Worm (Caenorhabditis elegans) whole organism, mixed stage, embryonic: ENCODE data around the gene egl-13.

Experiments
- M03D4.4 ChIP-seq: sonication (generic microtip); optimal IDR thresholded peaks from 2 replicates; lab custom pipeline; 2017; ENCODE audit warnings: mild to moderate bottlenecking, missing genetic modification characterization, missing compliant biosample characterization
- bed-3 ChIP-seq: fragments of 200-800 bp; sonication (Bioruptor generic); optimal IDR thresholded peaks from 3 replicates; lab custom pipeline; 2018; ENCODE audit warnings: mild to moderate bottlenecking, missing genetic modification characterization, moderate library complexity, missing compliant biosample characterization
- ceh-39 ChIP-seq: fragments of 150-350 bp; optimal IDR thresholded peaks from 2 replicates; lab custom pipeline; 2014; ENCODE audit warnings: missing biosample characterization, missing genetic modification characterization
- ceh-43 ChIP-seq: fragments of 200-800 bp; sonication (Bioruptor generic); optimal IDR thresholded peaks from 2 replicates; lab custom pipeline; 2018; ENCODE audit warnings: mild to moderate bottlenecking, missing genetic modification characterization, moderate library complexity, missing compliant biosample characterization
- ceh-83 ChIP-seq: fragments of 200-800 bp; sonication (Bioruptor generic); optimal IDR thresholded peaks from 2 replicates; lab custom pipeline; 2018; ENCODE audit warnings: mild to moderate bottlenecking, missing genetic modification characterization, missing compliant biosample characterization
- ces-1 ChIP-seq: fragments of 150-350 bp; optimal IDR thresholded peaks from 2 replicates; lab custom pipeline; 2014; ENCODE audit warnings: missing biosample characterization, missing genetic modification reagents, missing genetic modification characterization
- cnd-1 ChIP-seq: fragments of 200-800 bp; sonication (Bioruptor generic); optimal IDR thresholded peaks from 2 replicates; lab custom pipeline; 2018; ENCODE audit warnings: mild to moderate bottlenecking, missing genetic modification characterization, missing compliant biosample characterization
- elt-1 ChIP-seq: sonication (generic microtip); optimal IDR thresholded peaks from 2 replicates; lab custom pipeline; 2017; ENCODE audit warnings: missing genetic modification characterization, mild to moderate bottlenecking, missing compliant biosample characterization, antibody characterized with exemption, moderate library complexity, borderline replicate concordance; ENCODE audit not compliant: insufficient read depth
- elt-3 ChIP-seq: fragments of 150-350 bp; optimal IDR thresholded peaks from 2 replicates; lab custom pipeline; 2014; ENCODE audit warnings: missing biosample characterization, missing genetic modification characterization
- ham-2 ChIP-seq: fragments of 200-800 bp; sonication (Bioruptor generic); optimal IDR thresholded peaks from 2 replicates; lab custom pipeline; 2018; ENCODE audit warnings: mild to moderate bottlenecking, missing genetic modification characterization, missing compliant biosample characterization
- hlh-1 ChIP-seq: fragments of 150-350 bp; optimal IDR thresholded peaks from 2 replicates; lab custom pipeline; 2014; ENCODE audit warnings: missing biosample characterization, missing genetic modification reagents, missing genetic modification characterization
- lin-13 ChIP-seq: fragments of 150-350 bp; optimal IDR thresholded peaks from 2 replicates; lab custom pipeline; 2014; ENCODE audit warnings: missing biosample characterization, missing genetic modification characterization
- lin-32 ChIP-seq: fragments of 200-800 bp; sonication (Bioruptor generic); optimal IDR thresholded peaks from 2 replicates; lab custom pipeline; 2018; ENCODE audit warnings: mild to moderate bottlenecking, missing genetic modification characterization, missing compliant biosample characterization
- lsy-2 ChIP-seq: fragments of 150-350 bp; optimal IDR thresholded peaks from 2 replicates; lab custom pipeline; 2014; ENCODE audit warnings: missing biosample characterization, missing genetic modification characterization
- mab-5 ChIP-seq: fragments of 150-350 bp; optimal IDR thresholded peaks from 2 replicates; lab custom pipeline; 2014; ENCODE audit warnings: missing biosample characterization, missing genetic modification characterization
- mep-1 ChIP-seq: fragments of 150-350 bp; optimal IDR thresholded peaks from 2 replicates; lab custom pipeline; 2017; ENCODE audit warnings: missing biosample characterization, missing genetic modification reagents, missing genetic modification characterization, inconsistent platforms
- mls-2 ChIP-seq: sonication (generic microtip); optimal IDR thresholded peaks from 2 replicates; lab custom pipeline; 2016; ENCODE audit warnings: mild to moderate bottlenecking, missing genetic modification characterization, moderate library complexity, missing compliant biosample characterization
- nhr-12 ChIP-seq: fragments of 150-350 bp; optimal IDR thresholded peaks from 2 replicates; lab custom pipeline; 2014; ENCODE audit warnings: missing biosample characterization, missing genetic modification characterization
- nhr-2 ChIP-seq: fragments of 150-350 bp; optimal IDR thresholded peaks from 2 replicates; lab custom pipeline; 2014; ENCODE audit warnings: missing biosample characterization, missing genetic modification characterization
- nhr-237 ChIP-seq: fragments of 150-350 bp; optimal IDR thresholded peaks from 2 replicates; lab custom pipeline; 2014; ENCODE audit warnings: missing biosample characterization, missing genetic modification characterization
- nhr-28 ChIP-seq: fragments of 150-350 bp; optimal IDR thresholded peaks from 2 replicates; lab custom pipeline; 2014; ENCODE audit warnings: missing biosample characterization, missing genetic modification characterization
- nhr-76 ChIP-seq: sonication (generic microtip); optimal IDR thresholded peaks from 2 replicates; lab custom pipeline; 2017; ENCODE audit warnings: missing biosample characterization, missing genetic modification characterization
- pha-4 ChIP-seq: fragments of 150-350 bp; optimal IDR thresholded peaks from 2 replicates; lab custom pipeline; 2018; ENCODE audit warnings: missing biosample characterization, missing genetic modification reagents, missing genetic modification characterization
- sem-2 ChIP-seq: fragments of 200-800 bp; sonication (Bioruptor generic); optimal IDR thresholded peaks from 2 replicates; lab custom pipeline; 2018; ENCODE audit warnings: mild to moderate bottlenecking, missing genetic modification characterization, missing compliant biosample characterization
- sptf-1 ChIP-seq: sonication (generic microtip); optimal IDR thresholded peaks from 2 replicates; lab custom pipeline; 2017; ENCODE audit warnings: mild to moderate bottlenecking, missing genetic modification characterization, moderate library complexity, missing compliant biosample characterization
- tbx-8 ChIP-seq: fragments of 200-800 bp; sonication (Bioruptor generic); optimal IDR thresholded peaks from 2 replicates; lab custom pipeline; 2018; ENCODE audit warnings: mild to moderate bottlenecking, missing genetic modification characterization, moderate library complexity, missing compliant biosample characterization
- unc-39 ChIP-seq: fragments of 150-350 bp; optimal IDR thresholded peaks from 2 replicates; lab custom pipeline; 2014; ENCODE audit warnings: missing biosample characterization, missing genetic modification characterization
- zip-8 ChIP-seq: fragments of 150-350 bp; optimal IDR thresholded peaks from 2 replicates; lab custom pipeline; 2014; ENCODE audit warnings: missing biosample characterization, missing genetic modification characterization
- ztf-11 ChIP-seq: fragments of 150-350 bp; optimal IDR thresholded peaks from 2 replicates; lab custom pipeline; 2014; ENCODE audit warnings: missing biosample characterization, missing genetic modification characterization

Gene egl-13

ce11 chrX:5639562-5639961 lies 24.1 kb upstream of the egl-13 start:
- TF ChIP-seq cnd-1 (tag; lab: Kevin White, UChicago) (no peak), nhr-12 (no peak), mab-5 (tag; lab: Kevin White, UChicago) (no peak), nhr-28 (tag; lab: Kevin White, UChicago) (no peak)

ce11 chrX:5641315-5641714 lies 22.3 kb upstream of the egl-13 start, which contains the start of gene T22B7.4:
T22B7.4 (minus strand) TSS chrX:5641415.
- TF ChIP-seq zip-8, result no peak
- TF ChIP-seq nhr-2 (tag; lab: Kevin White, UChicago), result peak; percentile 32
- TF ChIP-seq, all 35 proteins: peak for 1

- TF ChIP-seq lsy-2 (no peak), ceh-83 (GFP tag; lab: Kevin White, UChicago) (no peak), mep-1 (no peak), unc-39 (tag; lab: Kevin White, UChicago) (no peak), tbx-8 (no peak), ces-1 (GFP tag; lab: Kevin White, UChicago) (no peak), nhr-28 (tag; lab: Kevin White, UChicago) (no peak), mab-5 (tag; lab: Kevin White, UChicago) (no peak), M03D4.4 (tag; lab: Kevin White, UChicago) (no peak), hlh-1 (tag; lab: Kevin White, UChicago) (no peak), nhr-12 (no peak), sem-2 (no peak), mls-2 (tag; lab: Kevin White, UChicago) (no peak), nhr-237 (tag; lab: Kevin White, UChicago) (no peak), elt-3 (tag; lab: Kevin White, UChicago) (no peak), nhr-2 (tag; lab: Kevin White, UChicago) (no peak), lin-13 (tag; lab: Kevin White, UChicago) (no peak), pha-4 (tag; lab: Kevin White, UChicago) (no peak)
These were observed 19.5 kb upstream of the egl-13 start for ce11 chrX:5644112-5644511.

ce11 chrX:5645606-5646005 lies 18.0 kb upstream of the egl-13 start:
- TF ChIP-seq elt-3 (tag; lab: Kevin White, UChicago) (peak; percentile 24), lsy-2 (no peak), nhr-28 (tag; lab: Kevin White, UChicago) (no peak), ztf-11 (no peak), elt-1 (peak; percentile 86)

- no peak for TF ChIP-seq sem-2
- TF ChIP-seq cnd-1 (tag; lab: Kevin White, UChicago), result no peak
- TF ChIP-seq unc-39 (tag; lab: Kevin White, UChicago), result no peak
- no peak for TF ChIP-seq nhr-2 (tag; lab: Kevin White, UChicago)
- no peak for TF ChIP-seq elt-3 (tag; lab: Kevin White, UChicago)
- no peak for TF ChIP-seq lin-32 (GFP tag; lab: Kevin White, UChicago)
- no peak for TF ChIP-seq ceh-43 (GFP tag; lab: Kevin White, UChicago)
- no peak for TF ChIP-seq ces-1 (GFP tag; lab: Kevin White, UChicago)
- no peak for TF ChIP-seq lsy-2
- no peak for TF ChIP-seq ceh-39 (tag; lab: Kevin White, UChicago)
- no peak for TF ChIP-seq nhr-28 (tag; lab: Kevin White, UChicago)
- TF ChIP-seq sptf-1, result no peak
- no peak for TF ChIP-seq ham-2
- no peak for TF ChIP-seq nhr-76 (tag; lab: Kevin White, UChicago)
These were observed 16.6 kb upstream of the egl-13 start, which contains the start of gene T22B7.3 for ce11 chrX:5646951-5647423. T22B7.3 (plus strand) TSS chrX:5647373.

ce11 chrX:5647884-5648283 lies 15.8 kb upstream of the egl-13 start, which contains the start of gene srv-7:
srv-7 (minus strand) TSS chrX:5647984.
- TF ChIP-seq bed-3 (GFP tag; lab: Kevin White, UChicago) (no peak), mep-1 (no peak), nhr-12 (no peak), mab-5 (tag; lab: Kevin White, UChicago) (no peak), tbx-8 (no peak), sem-2 (no peak), elt-1 (no peak), ceh-39 (tag; lab: Kevin White, UChicago) (no peak), lin-32 (GFP tag; lab: Kevin White, UChicago) (no peak), mls-2 (tag; lab: Kevin White, UChicago) (no peak)
